Fruit fly (Drosophila melanogaster) whole organism, embryonic: Measurements from ENCODE around the gene uif.

Experiments used
- B-H1 ChIP-seq: fragments of 200-800 bp; sonication (Bioruptor generic); IDR thresholded peaks from 3 replicates; pipeline ENCODE4 v1.3.6; 2022; ENCODE audit warnings: missing biosample characterization, missing genetic modification characterization
- CG10431 ChIP-seq: fragments of 200-800 bp; sonication (Bioruptor generic); optimal IDR thresholded peaks from 3 replicates; lab custom pipeline; 2018; ENCODE audit warnings: missing biosample characterization, mild to moderate bottlenecking, missing genetic modification characterization
- CG12942 ChIP-seq: fragments of 200-800 bp; sonication (Bioruptor generic); optimal IDR thresholded peaks from 3 replicates; lab custom pipeline; 2016; ENCODE audit warnings: missing biosample characterization, missing genetic modification characterization
- CG15011 ChIP-seq: fragments of 200-800 bp; sonication (Bioruptor generic); optimal IDR thresholded peaks from 3 replicates; lab custom pipeline; 2018; ENCODE audit warnings: missing biosample characterization, mild to moderate bottlenecking, missing genetic modification characterization
- CG1647 ChIP-seq: fragments of 200-800 bp; sonication (Bioruptor generic); optimal IDR thresholded peaks from 3 replicates; lab custom pipeline; 2016; ENCODE audit warnings: missing biosample characterization, missing genetic modification characterization
- CG16815 ChIP-seq: fragments of 200-800 bp; sonication (Bioruptor generic); optimal IDR thresholded peaks from 3 replicates; lab custom pipeline; 2017; ENCODE audit warnings: missing biosample characterization, mild to moderate bottlenecking, missing genetic modification characterization
- CG17186 ChIP-seq: fragments of 200-800 bp; sonication (Bioruptor generic); optimal IDR thresholded peaks from 3 replicates; lab custom pipeline; 2017; ENCODE audit warnings: missing biosample characterization, missing genetic modification reagents, missing genetic modification characterization
- CG17568 ChIP-seq: fragments of 200-800 bp; sonication (Bioruptor generic); optimal IDR thresholded peaks from 2 replicates; lab custom pipeline; 2018; ENCODE audit warnings: missing biosample characterization, mild to moderate bottlenecking, missing genetic modification characterization, moderate library complexity
- CG17612 ChIP-seq: fragments of 200-800 bp; sonication (Bioruptor generic); IDR thresholded peaks from 2 replicates; pipeline ENCODE4 v1.3.6; 2022; ENCODE audit warnings: missing biosample characterization, missing genetic modification characterization
- CG2875 ChIP-seq: fragments of 200-800 bp; sonication (Bioruptor generic); optimal IDR thresholded peaks from 2 replicates; lab custom pipeline; 2017; ENCODE audit warnings: missing biosample characterization, mild to moderate bottlenecking, missing genetic modification characterization, missing genetic modification reagents
- CG31365 ChIP-seq: fragments of 200-800 bp; sonication (Bioruptor generic); optimal IDR thresholded peaks from 2 replicates; lab custom pipeline; 2018; ENCODE audit warnings: missing biosample characterization, mild to moderate bottlenecking, missing genetic modification characterization
- CG32532 ChIP-seq: fragments of 200-800 bp; sonication (Bioruptor generic); IDR thresholded peaks from 2 replicates; pipeline ENCODE4 v1.3.6; 2022; ENCODE audit warnings: missing biosample characterization, missing genetic modification characterization
- CG4707 ChIP-seq: fragments of 200-800 bp; sonication (Bioruptor generic); optimal IDR thresholded peaks from 2 replicates; lab custom pipeline; 2018; ENCODE audit warnings: missing biosample characterization, mild to moderate bottlenecking, missing genetic modification characterization, moderate library complexity
- CG6689 ChIP-seq: fragments of 200-800 bp; sonication (Bioruptor generic); IDR thresholded peaks from 2 replicates; pipeline ENCODE4 v1.3.6; 2022; ENCODE audit warnings: missing biosample characterization, missing genetic modification characterization
- CG8359 ChIP-seq: fragments of 200-800 bp; sonication (Bioruptor generic); optimal IDR thresholded peaks from 2 replicates; lab custom pipeline; 2017; ENCODE audit warnings: missing biosample characterization, mild to moderate bottlenecking, missing genetic modification characterization, borderline replicate concordance
- CG9609 ChIP-seq: fragments of 200-800 bp; sonication (Bioruptor generic); optimal IDR thresholded peaks from 3 replicates; lab custom pipeline; 2016; ENCODE audit warnings: missing biosample characterization, missing genetic modification characterization
- Chrac-16 ChIP-seq: fragments of 200-800 bp; sonication (Bioruptor generic); optimal IDR thresholded peaks from 3 replicates; lab custom pipeline; 2016; ENCODE audit warnings: missing biosample characterization, missing genetic modification characterization
- D19A ChIP-seq: fragments of 200-800 bp; optimal IDR thresholded peaks from 3 replicates; lab custom pipeline; 2019; ENCODE audit warnings: missing biosample characterization, mild to moderate bottlenecking, missing genetic modification characterization, moderate library complexity
- Dll ChIP-seq: fragments of 200-800 bp; sonication (Bioruptor generic); IDR thresholded peaks from 4 replicates; pipeline ENCODE4 v1.3.6; 2022; ENCODE audit warnings: missing biosample characterization, missing genetic modification characterization; ENCODE audit not compliant: partially characterized antibody
- E2f1 ChIP-seq: fragments of 200-800 bp; sonication (Bioruptor generic); IDR thresholded peaks from 2 replicates; pipeline ENCODE4 v1.3.6; 2022; ENCODE audit warnings: missing biosample characterization, missing genetic modification characterization
- ERR ChIP-seq: fragments of 200-800 bp; sonication (Bioruptor generic); optimal IDR thresholded peaks from 2 replicates; lab custom pipeline; 2016; ENCODE audit warnings: missing biosample characterization, missing genetic modification characterization
- Elba2 ChIP-seq: fragments of 200-800 bp; sonication (Bioruptor generic); optimal IDR thresholded peaks from 3 replicates; lab custom pipeline; 2016; ENCODE audit warnings: missing biosample characterization, missing genetic modification characterization
- HmgZ ChIP-seq: fragments of 200-800 bp; sonication (Bioruptor generic); optimal IDR thresholded peaks from 2 replicates; lab custom pipeline; 2018; ENCODE audit warnings: missing biosample characterization, mild to moderate bottlenecking, missing genetic modification characterization
- Hr51 ChIP-seq, 2 experiments: fragments of 200-800 bp; sonication (Bioruptor generic); optimal IDR thresholded peaks; 2 replicates in 1 of 2; 3 replicates in 1 of 2; lab custom pipeline; 2016 to 2018; ENCODE audit warnings: missing biosample characterization in 2 of 2, missing genetic modification characterization in 2 of 2, mild to moderate bottlenecking in 1 of 2, moderate library complexity in 1 of 2
- Kr ChIP-seq: fragments of 200-800 bp; sonication (Bioruptor generic); optimal IDR thresholded peaks from 2 replicates; lab custom pipeline; 2017; ENCODE audit warnings: missing biosample characterization, mild to moderate bottlenecking, missing genetic modification characterization
- Lim3 ChIP-seq: fragments of 200-800 bp; sonication (Bioruptor generic); IDR thresholded peaks from 2 replicates; pipeline ENCODE4 v1.3.6; 2022; ENCODE audit warnings: missing biosample characterization, missing genetic modification characterization
- Max ChIP-seq: fragments of 200-800 bp; sonication (Bioruptor generic); optimal IDR thresholded peaks from 2 replicates; lab custom pipeline; 2016; ENCODE audit warnings: missing biosample characterization, mild to moderate bottlenecking, missing genetic modification characterization
- NfI ChIP-seq: fragments of 200-800 bp; sonication (Bioruptor generic); optimal IDR thresholded peaks from 3 replicates; lab custom pipeline; 2018; ENCODE audit warnings: missing biosample characterization, mild to moderate bottlenecking, missing genetic modification characterization, moderate library complexity
- Opbp ChIP-seq: fragments of 200-800 bp; sonication (Bioruptor generic); IDR thresholded peaks from 3 replicates; pipeline ENCODE4 v1.3.6; 2022; ENCODE audit warnings: missing biosample characterization, missing genetic modification characterization; ENCODE audit not compliant: partially characterized antibody
- Optix ChIP-seq: fragments of 200-800 bp; sonication (Bioruptor generic); IDR thresholded peaks from 3 replicates; pipeline ENCODE4 v1.3.6; 2022; ENCODE audit warnings: missing biosample characterization, missing genetic modification characterization
- Sry-β ChIP-seq: fragments of 200-800 bp; sonication (Bioruptor generic); optimal IDR thresholded peaks from 2 replicates; lab custom pipeline; 2018; ENCODE audit warnings: missing biosample characterization, mild to moderate bottlenecking, missing genetic modification characterization, moderate library complexity
- Stat92E ChIP-seq, 3 experiments: fragments of >200 bp in 2 of 3; fragments of 200-800 bp in 1 of 3; sonication (Bioruptor generic) in 1 of 3; optimal IDR thresholded peaks; 2 replicates each; lab custom pipeline; 2017 to 2019; ENCODE audit warnings: missing biosample characterization in 3 of 3, missing genetic modification characterization in 3 of 3, mild to moderate bottlenecking in 1 of 3, moderate library complexity in 1 of 3
- TFAM ChIP-seq: fragments of 200-800 bp; sonication (Bioruptor generic); optimal IDR thresholded peaks from 2 replicates; lab custom pipeline; 2017; ENCODE audit warnings: missing biosample characterization, missing genetic modification characterization, inconsistent platforms
- Vsx1 ChIP-seq: fragments of 200-800 bp; sonication (Bioruptor generic); optimal IDR thresholded peaks from 2 replicates; lab custom pipeline; 2017; ENCODE audit warnings: missing biosample characterization, mild to moderate bottlenecking, missing genetic modification characterization, missing genetic modification reagents
- al ChIP-seq: fragments of 200-800 bp; sonication (Bioruptor generic); IDR thresholded peaks from 2 replicates; pipeline ENCODE4 v1.3.6; 2022; ENCODE audit warnings: missing biosample characterization, missing genetic modification characterization
- ash1 ChIP-seq: fragments of 200-800 bp; sonication (Bioruptor generic); optimal IDR thresholded peaks from 2 replicates; lab custom pipeline; 2018; ENCODE audit warnings: missing biosample characterization, mild to moderate bottlenecking, missing genetic modification characterization
- crol ChIP-seq: fragments of 200-800 bp; sonication (Bioruptor generic); IDR thresholded peaks from 2 replicates; pipeline ENCODE4 v1.3.6; 2022; ENCODE audit warnings: missing biosample characterization, missing genetic modification characterization
- esg ChIP-seq: fragments of 200-800 bp; sonication (Bioruptor generic); conservative IDR thresholded peaks from 2 replicates; pipeline ENCODE4 v1.3.6; 2022; ENCODE audit warnings: missing biosample characterization, missing genetic modification characterization
- gsb-n ChIP-seq: fragments of 200-800 bp; sonication (Bioruptor generic); optimal IDR thresholded peaks from 3 replicates; lab custom pipeline; 2018; ENCODE audit warnings: missing biosample characterization, mild to moderate bottlenecking, missing genetic modification characterization
- her ChIP-seq: fragments of 200-800 bp; sonication (Bioruptor generic); optimal IDR thresholded peaks from 2 replicates; lab custom pipeline; 2016; ENCODE audit warnings: missing biosample characterization, missing genetic modification characterization
- jumu ChIP-seq: fragments of 200-800 bp; sonication (Bioruptor generic); optimal IDR thresholded peaks from 3 replicates; lab custom pipeline; 2016; ENCODE audit warnings: missing biosample characterization, missing genetic modification characterization
- kah ChIP-seq: fragments of 200-800 bp; sonication (Bioruptor generic); optimal IDR thresholded peaks from 2 replicates; lab custom pipeline; 2018; ENCODE audit warnings: missing biosample characterization, mild to moderate bottlenecking, missing genetic modification characterization
- nmo ChIP-seq: fragments of 200-800 bp; sonication (Bioruptor generic); optimal IDR thresholded peaks from 2 replicates; lab custom pipeline; 2018; ENCODE audit warnings: missing biosample characterization, mild to moderate bottlenecking, missing genetic modification characterization, moderate library complexity
- pnt ChIP-seq: fragments of 200-800 bp; sonication (Bioruptor generic); optimal IDR thresholded peaks from 3 replicates; lab custom pipeline; 2016; ENCODE audit warnings: missing biosample characterization, missing genetic modification characterization
- scrt ChIP-seq: fragments of 200-800 bp; sonication (Bioruptor generic); optimal IDR thresholded peaks from 2 replicates; lab custom pipeline; 2018; ENCODE audit warnings: missing biosample characterization, mild to moderate bottlenecking, missing genetic modification characterization, moderate library complexity
- sima ChIP-seq: fragments of 200-800 bp; sonication (Bioruptor generic); optimal IDR thresholded peaks from 2 replicates; lab custom pipeline; 2016; ENCODE audit warnings: missing biosample characterization, missing genetic modification characterization
- sug ChIP-seq: fragments of 200-800 bp; optimal IDR thresholded peaks from 2 replicates; lab custom pipeline; 2019; ENCODE audit warnings: missing biosample characterization, mild to moderate bottlenecking, missing genetic modification characterization, moderate library complexity
- usp ChIP-seq: fragments of >200 bp; optimal IDR thresholded peaks from 2 replicates; lab custom pipeline; 2017; ENCODE audit warnings: missing biosample characterization, missing genetic modification characterization
- zf30C ChIP-seq: fragments of 200-800 bp; sonication (Bioruptor generic); optimal IDR thresholded peaks from 3 replicates; lab custom pipeline; 2018; ENCODE audit warnings: missing biosample characterization, mild to moderate bottlenecking, missing genetic modification characterization

Gene uif

dm6 chr2L:7042150-7042811 lies 32.1 kb upstream of the uif start (continued):
- peak; percentile 13 for TF ChIP-seq CG4707
- peak; percentile 17 for TF ChIP-seq CG9609
- TF ChIP-seq sug (tag; lab: Kevin White, UChicago), result peak; percentile 53
- TF ChIP-seq nmo (GFP tag; lab: Kevin White, UChicago), result peak; percentile 16
- TF ChIP-seq Optix, result peak; percentile 70; the same call in 2 of the 3 replicates
- no peak for TF ChIP-seq TFAM (GFP tag; lab: Kevin White, UChicago)
- no peak for TF ChIP-seq Vsx1
- TF ChIP-seq Dll, result peak; percentile 63
- no peak for TF ChIP-seq CG2875 (GFP tag; lab: Kevin White, UChicago)
- no peak for TF ChIP-seq CG17568 (GFP tag; lab: Kevin White, UChicago)

DNA sequence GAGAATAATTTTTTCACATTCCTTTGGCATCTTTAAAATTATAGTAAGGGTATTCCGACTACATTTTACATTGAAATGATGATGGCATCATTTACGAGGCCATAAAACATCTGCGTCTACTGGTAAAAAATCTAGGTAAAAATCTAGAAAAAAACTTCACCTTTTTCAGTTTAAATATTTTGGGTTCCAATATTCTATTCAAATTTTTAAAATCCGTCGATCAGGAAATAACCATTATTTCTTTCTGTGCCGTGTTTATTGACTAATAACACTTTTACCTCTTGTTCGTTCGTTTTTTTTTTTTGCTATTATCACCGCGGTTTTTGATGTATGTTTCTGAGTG lies 29.2 kb upstream of the uif start:
- TF ChIP-seq CG8359 (GFP tag; lab: Kevin White, UChicago) (no peak), CG12942 (GFP tag; lab: Kevin White, UChicago) (peak; percentile 53), Elba2 (GFP tag; lab: Kevin White, UChicago) (no peak), B-H1 (peak; percentile 48; the same call in 1 of the 3 replicates), CG32532 (GFP tag; lab: Robert Waterston, UW) (peak; percentile 53; the same call in 1 of the 2 replicates), ash1 (GFP tag; lab: Kevin White, UChicago) (no peak), CG17612 (0 out of 2 replicates have a peak, but pooled peaks have one; percentile 32), CG31365 (tag; lab: Kevin White, UChicago) (no peak), Opbp (GFP tag; lab: Robert Waterston, UW) (no peak), CG10431 (no peak), scrt (GFP tag; lab: Kevin White, UChicago) (no peak), HmgZ (peak; percentile 49), kah (GFP tag; lab: Kevin White, UChicago) (no peak), CG1647 (GFP tag; lab: Kevin White, UChicago) (no peak), CG6689 (GFP tag; lab: Robert Waterston, UW) (peak; percentile 79), jumu (GFP tag; lab: Kevin White, UChicago) (peak; percentile 51), sima (GFP tag; lab: Kevin White, UChicago) (no peak), usp (GFP tag; lab: Kevin White, UChicago) (no peak), zf30C (GFP tag; lab: Kevin White, UChicago) (peak; percentile 67), crol (no peak), her (GFP tag; lab: Kevin White, UChicago) (peak; percentile 27), D19A (tag; lab: Kevin White, UChicago) (peak; percentile 40), CG15011 (GFP tag; lab: Kevin White, UChicago) (peak; percentile 23), CG16815 (GFP tag; lab: Kevin White, UChicago) (no peak), Hr51 (GFP tag; optimal IDR thresholded peaks at IDR 0.05; lab: Kevin White, UChicago) (peak in 1 of 2 experiments; percentile 70), Sry-β (GFP tag; lab: Kevin White, UChicago) (no peak), NfI (GFP tag; lab: Kevin White, UChicago) (no peak), Lim3 (GFP tag; lab: Robert Waterston, UW) (0 out of 2 replicates have a peak, but pooled peaks have one; percentile 25), gsb-n (peak; percentile 4), CG17186 (GFP tag; lab: Kevin White, UChicago) (no peak), ERR (GFP tag; lab: Kevin White, UChicago) (no peak), E2f1 (peak; percentile 59; the same call in 1 of the 2 replicates), Max (GFP tag; lab: Kevin White, UChicago) (no peak), Chrac-16 (GFP tag; lab: Kevin White, UChicago) (peak; percentile 51), esg (GFP tag; lab: Robert Waterston, UW) (peak; percentile 51), al (GFP tag; lab: Robert Waterston, UW) (0 out of 2 replicates have a peak, but pooled peaks have one; percentile 16), pnt (GFP tag; lab: Kevin White, UChicago) (peak; percentile 53), Stat92E (GFP tag; optimal IDR thresholded peaks at IDR 0.05; lab: Kevin White, UChicago) (no peak), Kr (GFP tag; lab: Kevin White, UChicago) (no peak)
